Worm (Caenorhabditis elegans) whole organism, L4 larva: ENCODE results near the gene chst-1.

ENCODE experiments used
- ZK546.5 ChIP-seq, 2 experiments: sonication (generic microtip); optimal IDR thresholded peaks; 2 replicates each; lab custom pipeline; 2017; ENCODE audit warnings: missing biosample characterization in 2 of 2, missing genetic modification characterization in 2 of 2
- ama-1 ChIP-seq: fragments of 150-350 bp; optimal IDR thresholded peaks from 2 replicates; lab custom pipeline; 2014; ENCODE audit warnings: inconsistent platforms, mixed read lengths
- dve-1 ChIP-seq: sonication (generic microtip); optimal IDR thresholded peaks from 2 replicates; lab custom pipeline; 2017; ENCODE audit warnings: antibody characterized with exemption, mild to moderate bottlenecking, missing genetic modification characterization, missing compliant biosample characterization; ENCODE audit not compliant: insufficient read depth
- mdl-1 ChIP-seq, 2 experiments: fragments of 150-350 bp in 1 of 2; sonication (generic microtip) in 1 of 2; optimal IDR thresholded peaks; 2 replicates each; lab custom pipeline; 2014 to 2017; ENCODE audit warnings: missing biosample characterization in 2 of 2, missing genetic modification characterization in 2 of 2
- vab-7 ChIP-seq: fragments of 200-800 bp; sonication (Bioruptor generic); IDR thresholded peaks from 2 replicates; pipeline ENCODE4 v1.3.6; 2022; ENCODE audit warnings: missing genetic modification reagents, missing genetic modification characterization, missing compliant biosample characterization

- no peak for TF ChIP-seq dve-1
- peak; percentile 24 to 67 for TF ChIP-seq mdl-1 (tag; optimal IDR thresholded peaks at IDR 0.05; lab: Kevin White, UChicago)
- no peak for TF ChIP-seq vab-7
- no peak for TF ChIP-seq ZK546.5 (tag; optimal IDR thresholded peaks at IDR 0.05; lab: Kevin White, UChicago)
- TF ChIP-seq ama-1 (lab: Kevin White, UChicago), result no peak
These were observed 34.8 kb downstream of the chst-1 start for ce11 chrII:8071801-8072544.
